Fruit fly (Drosophila melanogaster) whole organism, wandering third instar larva: Measurements from ENCODE around the gene Tps1.

Experiments
- Dfd ChIP-seq: fragments of >200 bp; optimal IDR thresholded peaks from 2 replicates; lab custom pipeline; 2017; ENCODE audit warnings: missing biosample characterization, missing genetic modification characterization
- Dif ChIP-seq: fragments of 200-275, 200-300 bp; sonication (Bioruptor generic); optimal IDR thresholded peaks from 2 replicates; lab custom pipeline; 2018; ENCODE audit warnings: missing biosample characterization, missing genetic modification characterization; ENCODE audit not compliant: partially characterized antibody
- GATAd ChIP-seq: sonication (Bioruptor generic); optimal IDR thresholded peaks from 2 replicates; lab custom pipeline; 2016; ENCODE audit warnings: missing biosample characterization, missing genetic modification characterization
- Hr83 ChIP-seq: fragments of 200-300 bp; sonication (Bioruptor generic); optimal IDR thresholded peaks from 2 replicates; lab custom pipeline; 2016; ENCODE audit warnings: missing biosample characterization, mild to moderate bottlenecking, missing genetic modification characterization, moderate library complexity; ENCODE audit not compliant: poor library complexity, severe bottlenecking
- Jra ChIP-seq: sonication (Bioruptor generic); optimal IDR thresholded peaks from 2 replicates; lab custom pipeline; 2016; ENCODE audit warnings: missing biosample characterization, missing genetic modification characterization
- Myc ChIP-seq: fragments of >200 bp; optimal IDR thresholded peaks from 2 replicates; lab custom pipeline; 2017
- Rel ChIP-seq, 2 experiments: fragments of 200-800 bp; sonication (Bioruptor generic) in 1 of 2; optimal IDR thresholded peaks; 2 replicates in 1 of 2; 3 replicates in 1 of 2; lab custom pipeline; 2016 to 2019; ENCODE audit warnings: mild to moderate bottlenecking in 2 of 2, missing biosample characterization in 2 of 2, missing genetic modification characterization in 2 of 2, moderate library complexity in 1 of 2
- Sp1 ChIP-seq: fragments of 200-800 bp; sonication (Bioruptor generic); optimal IDR thresholded peaks from 3 replicates; lab custom pipeline; 2019; ENCODE audit warnings: missing biosample characterization, mild to moderate bottlenecking, missing genetic modification characterization, moderate library complexity
- Vsx2 ChIP-seq: fragments of 200-300, 225-300 bp; sonication (Bioruptor generic); optimal IDR thresholded peaks from 2 replicates; lab custom pipeline; 2018; ENCODE audit warnings: missing biosample characterization, missing genetic modification characterization; ENCODE audit not compliant: partially characterized antibody
- fru ChIP-seq: fragments of 200-800 bp; sonication (Bioruptor generic); optimal IDR thresholded peaks from 3 replicates; lab custom pipeline; 2016; ENCODE audit warnings: missing biosample characterization, mild to moderate bottlenecking, missing genetic modification characterization
- h ChIP-seq: fragments of 200-800 bp; sonication (Bioruptor generic); optimal IDR thresholded peaks from 3 replicates; lab custom pipeline; 2016; ENCODE audit warnings: missing biosample characterization, mild to moderate bottlenecking, missing genetic modification characterization
- psq ChIP-seq: fragments of 200-800 bp; sonication (Bioruptor generic); optimal IDR thresholded peaks from 3 replicates; lab custom pipeline; 2017; ENCODE audit warnings: missing biosample characterization, mild to moderate bottlenecking, missing genetic modification characterization, moderate library complexity
- woc ChIP-seq: sonication (Bioruptor generic); optimal IDR thresholded peaks from 2 replicates; lab custom pipeline; 2016; ENCODE audit warnings: missing biosample characterization, mild to moderate bottlenecking, missing genetic modification characterization

DNA sequence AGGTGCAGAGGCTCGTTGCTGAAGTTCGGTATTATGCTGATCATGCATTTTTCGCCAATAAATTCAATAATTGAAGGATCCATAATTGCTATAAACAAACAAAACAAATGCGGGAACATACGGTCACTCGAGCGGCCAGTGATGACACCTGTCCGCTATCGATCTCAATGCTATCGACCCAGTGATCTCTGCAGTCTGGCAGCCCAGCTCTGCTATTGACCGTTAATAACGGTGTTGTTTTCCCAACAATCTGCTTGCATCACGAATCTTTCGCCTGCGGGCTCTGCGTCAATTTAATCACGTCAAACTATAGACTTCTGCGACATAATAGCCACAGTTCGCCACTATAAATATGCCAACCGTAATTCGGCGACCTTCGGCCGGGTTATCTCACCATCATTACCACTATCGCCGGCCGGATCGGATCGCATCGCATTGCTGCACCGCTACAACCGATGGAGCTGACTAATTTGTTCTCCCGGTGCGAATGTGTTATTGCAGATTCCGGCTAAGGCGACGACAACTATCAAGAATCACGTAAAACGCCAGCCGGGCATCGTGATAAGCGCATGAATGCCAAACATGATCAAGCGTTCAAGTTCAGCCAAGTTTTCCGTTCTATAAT is 1.1 kb upstream of the Tps1 start, which contains the start of gene Psf2:
- no peak for TF ChIP-seq Rel (GFP tag; optimal IDR thresholded peaks at IDR 0.05; lab: Kevin White, UChicago)
- TF ChIP-seq Rel (tag; optimal IDR thresholded peaks at IDR 0.05; lab: Kevin White, UChicago), result peak; percentile 62
- TF ChIP-seq h (GFP tag; lab: Kevin White, UChicago), result no peak
- no peak for TF ChIP-seq woc (GFP tag; lab: Kevin White, UChicago)
- TF ChIP-seq Jra (GFP tag; lab: Kevin White, UChicago), result no peak
- no peak for TF ChIP-seq Dif (GFP tag; lab: Kevin White, UChicago)
- no peak for TF ChIP-seq Dfd (GFP tag; lab: Kevin White, UChicago)
- TF ChIP-seq GATAd, result no peak
- no peak for TF ChIP-seq Myc
- no peak for TF ChIP-seq psq
- TF ChIP-seq Hr83 (GFP tag; lab: Kevin White, UChicago), result peak; percentile 5
- TF ChIP-seq Sp1, result no peak
- no peak for TF ChIP-seq fru (GFP tag; lab: Kevin White, UChicago)
- TF ChIP-seq Vsx2 (GFP tag; lab: Kevin White, UChicago), result no peak
